Worm (Caenorhabditis elegans): ENCODE measurements around the gene ins-12.

The ins-12 gene

ce11 chrII:5511417-5512353 is 42.7 kb upstream of the ins-12 start (continued):
- TF ChIP-seq fkh-10 (GFP tag; optimal IDR thresholded peaks at IDR 0.05), result no peak
- TF ChIP-seq snpc-4 (tag; optimal IDR thresholded peaks at IDR 0.05), result no peak
- peak; percentile 71 for TF ChIP-seq irx-1 (tag; optimal IDR thresholded peaks at IDR 0.05)
- peak; percentile 37; the same call in 1 of the 2 replicates for TF ChIP-seq ceh-88 (GFP tag; IDR thresholded peaks at IDR 0.05)

DNA sequence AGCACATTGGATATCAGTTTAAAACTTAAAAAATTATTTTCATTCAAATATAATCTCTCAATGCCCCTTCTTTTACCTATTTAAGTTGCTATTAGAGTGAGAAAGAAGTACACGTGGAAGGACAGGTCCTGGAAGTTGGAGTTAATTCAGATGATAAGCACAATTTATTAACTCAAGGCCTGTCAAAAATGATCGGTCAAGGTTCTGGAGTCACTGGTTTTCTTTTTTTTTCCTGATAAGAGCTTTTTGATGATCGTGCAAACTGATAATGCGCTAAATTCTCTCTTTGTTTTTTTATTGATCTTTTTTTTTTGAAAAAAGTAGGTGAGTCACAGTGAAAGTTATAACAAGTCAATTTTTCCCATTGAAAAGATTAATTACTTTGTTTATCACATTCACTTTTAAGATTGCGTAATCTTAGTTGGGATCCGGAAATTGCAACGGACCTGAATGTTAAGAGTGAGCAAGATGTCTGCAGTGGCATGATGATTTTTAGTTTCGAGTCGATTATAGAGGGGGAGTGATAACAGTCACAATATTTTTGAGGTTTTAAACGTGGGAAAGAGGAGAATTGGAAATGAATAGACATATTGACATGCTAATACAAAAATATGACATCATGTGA is 41.8 kb upstream of the ins-12 start:
- TF ChIP-seq hlh-4 (tag; optimal IDR thresholded peaks at IDR 0.05) (no peak), F16B12.6 (tag; optimal IDR thresholded peaks at IDR 0.05) (no peak), nhr-90 (tag; optimal IDR thresholded peaks at IDR 0.05; ENCODE audit: poor library complexity) (no peak), skn-1 (tag; optimal IDR thresholded peaks at IDR 0.05) (no peak), aha-1 (tag; optimal IDR thresholded peaks at IDR 0.05) (no peak), sup-37 (GFP tag; optimal IDR thresholded peaks at IDR 0.05) (no peak), lin-39 (tag; optimal IDR thresholded peaks at IDR 0.05) (no peak), nhr-20 (tag; optimal IDR thresholded peaks at IDR 0.05) (no peak), nhr-84 (tag; optimal IDR thresholded peaks at IDR 0.05) (no peak), unc-130 (tag; optimal IDR thresholded peaks at IDR 0.05) (no peak), lsy-2 (tag; optimal IDR thresholded peaks at IDR 0.05) (no peak), sox-4 (tag; optimal IDR thresholded peaks at IDR 0.05) (no peak), elt-2 (tag; optimal IDR thresholded peaks at IDR 0.05) (peak; percentile 99), nhr-237 (tag; optimal IDR thresholded peaks at IDR 0.05) (no peak), tlp-1 (tag; optimal IDR thresholded peaks at IDR 0.05) (no peak), blmp-1 (tag; optimal IDR thresholded peaks at IDR 0.05) (no peak), pax-3 (tag; optimal IDR thresholded peaks at IDR 0.05) (no peak), fkh-10 (GFP tag; optimal IDR thresholded peaks at IDR 0.05) (no peak), ceh-63 (GFP tag; optimal IDR thresholded peaks at IDR 0.05) (no peak), ceh-88 (GFP tag; IDR thresholded peaks at IDR 0.05) (no peak), nhr-12 (tag; optimal IDR thresholded peaks at IDR 0.05) (no peak), irx-1 (tag; optimal IDR thresholded peaks at IDR 0.05) (no peak), efl-1 (optimal IDR thresholded peaks at IDR 0.05) (no peak), efl-1 (GFP tag; optimal IDR thresholded peaks at IDR 0.05 in 1 of 2) (peak in 1 of 2 experiments; percentile 74), swsn-7 (tag; optimal IDR thresholded peaks at IDR 0.05) (no peak), lin-35 (GFP tag; optimal IDR thresholded peaks at IDR 0.05) (peak in 1 of 2 experiments; percentile 35), lin-14 (GFP tag; optimal IDR thresholded peaks at IDR 0.05) (no peak), alr-1 (tag; optimal IDR thresholded peaks at IDR 0.05; ENCODE audit: borderline replicate concordance) (no peak), ztf-11 (tag; optimal IDR thresholded peaks at IDR 0.05) (no peak), xbp-1 (tag; optimal IDR thresholded peaks at IDR 0.05) (no peak), pqm-1 (tag; optimal IDR thresholded peaks at IDR 0.05) (peak; percentile 19), ces-1 (GFP tag; optimal IDR thresholded peaks at IDR 0.05) (no peak)

DNA sequence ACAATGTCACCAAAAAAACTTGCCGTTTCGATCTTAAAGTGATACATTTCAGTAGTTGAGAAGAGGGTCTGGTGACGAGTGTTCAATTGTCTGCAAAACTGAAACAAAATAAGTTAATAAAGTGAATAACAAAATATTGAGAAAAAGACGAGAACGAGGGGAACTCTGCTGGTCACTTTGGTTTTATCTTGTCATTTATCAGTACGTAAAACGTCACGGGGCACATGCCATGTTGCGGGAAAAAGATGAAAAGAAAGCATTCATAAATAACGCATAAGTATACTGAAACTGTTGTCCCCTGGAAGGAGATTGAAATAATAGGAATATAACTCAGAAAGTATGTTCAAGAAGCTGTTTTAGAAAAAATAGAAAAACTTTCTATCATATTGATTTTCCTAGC is 39.6 kb upstream of the ins-12 start, which contains the start of gene sahd-1:
Gene sahd-1, minus strand, starts transcription at position 100 of the 400 bp plus-strand sequence.
- TF ChIP-seq lin-14 (GFP tag; optimal IDR thresholded peaks at IDR 0.05) (no peak), elt-2 (tag; optimal IDR thresholded peaks at IDR 0.05) (peak; percentile 53)

DNA sequence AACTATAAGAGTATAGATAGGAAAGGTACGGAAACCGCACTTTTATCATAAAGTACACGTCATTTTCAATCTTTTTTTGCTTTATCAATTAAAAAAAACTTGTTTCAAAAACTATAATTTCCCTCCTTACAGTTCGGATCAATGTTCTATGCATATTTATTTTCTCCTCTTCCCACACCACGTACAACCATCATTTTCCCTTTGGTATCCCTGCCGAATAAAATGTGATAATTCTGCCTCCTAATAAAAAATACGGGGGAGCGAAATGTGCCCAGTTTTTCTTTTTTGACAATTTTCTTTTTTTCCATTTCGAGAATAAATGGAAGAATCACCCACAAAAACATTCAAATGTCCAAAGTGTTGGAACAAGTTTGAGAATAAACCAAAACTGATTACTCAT is 38.9 kb upstream of the ins-12 start, which contains the start of gene ZK177.3:
Gene ZK177.3, plus strand, starts transcription at position 301 of the 400 bp plus-strand sequence.
- TF ChIP-seq elt-2 (tag; optimal IDR thresholded peaks at IDR 0.05), result peak; percentile 34
- TF ChIP-seq xbp-1 (tag; optimal IDR thresholded peaks at IDR 0.05), result no peak
- TF ChIP-seq aly-2 (tag; optimal IDR thresholded peaks at IDR 0.05), result no peak
- no peak for TF ChIP-seq efl-1 (optimal IDR thresholded peaks at IDR 0.05)
- peak in 1 of 2 experiments; percentile 47 for TF ChIP-seq efl-1 (GFP tag; optimal IDR thresholded peaks at IDR 0.05 in 1 of 2)

All from whole organism, L1 larva.